Worm (Caenorhabditis elegans) whole organism, mixed stage, embryonic: Measurements from ENCODE around the gene T22F3.11.

Source experiments
- blmp-1 ChIP-seq: fragments of 150-350 bp; optimal IDR thresholded peaks from 2 replicates; lab custom pipeline; 2014; ENCODE audit warnings: missing biosample characterization, missing genetic modification characterization
- cnd-1 ChIP-seq: fragments of 200-800 bp; sonication (Bioruptor generic); optimal IDR thresholded peaks from 2 replicates; lab custom pipeline; 2018; ENCODE audit warnings: mild to moderate bottlenecking, missing genetic modification characterization, missing compliant biosample characterization
- elt-3 ChIP-seq: fragments of 150-350 bp; optimal IDR thresholded peaks from 2 replicates; lab custom pipeline; 2014; ENCODE audit warnings: missing biosample characterization, missing genetic modification characterization
- lin-13 ChIP-seq: fragments of 150-350 bp; optimal IDR thresholded peaks from 2 replicates; lab custom pipeline; 2014; ENCODE audit warnings: missing biosample characterization, missing genetic modification characterization
- nhr-237 ChIP-seq: fragments of 150-350 bp; optimal IDR thresholded peaks from 2 replicates; lab custom pipeline; 2014; ENCODE audit warnings: missing biosample characterization, missing genetic modification characterization
- pha-4 ChIP-seq: fragments of 150-350 bp; optimal IDR thresholded peaks from 2 replicates; lab custom pipeline; 2018; ENCODE audit warnings: missing biosample characterization, missing genetic modification reagents, missing genetic modification characterization
- sem-2 ChIP-seq: fragments of 200-800 bp; sonication (Bioruptor generic); optimal IDR thresholded peaks from 2 replicates; lab custom pipeline; 2018; ENCODE audit warnings: mild to moderate bottlenecking, missing genetic modification characterization, missing compliant biosample characterization
- unc-62 ChIP-seq: fragments of 150-350 bp; optimal IDR thresholded peaks from 2 replicates; lab custom pipeline; 2014; ENCODE audit warnings: missing biosample characterization, missing genetic modification reagents, missing genetic modification characterization

ce11 chrV:3586014-3586689 lies 28.2 kb downstream of the T22F3.11 start, which contains the start of the genes rpl-11.1 and T22F3.2:
- no peak for TF ChIP-seq elt-3 (tag; lab: Kevin White, UChicago)
- no peak for TF ChIP-seq unc-62 (GFP tag; lab: Kevin White, UChicago)
- TF ChIP-seq blmp-1 (tag; lab: Kevin White, UChicago) = no peak
- no peak for TF ChIP-seq sem-2
- no peak for TF ChIP-seq nhr-237 (tag; lab: Kevin White, UChicago)
- TF ChIP-seq lin-13 (tag; lab: Kevin White, UChicago) = no peak
- TF ChIP-seq pha-4 (tag; lab: Kevin White, UChicago) = no peak
- no peak for TF ChIP-seq cnd-1
